Worm (Caenorhabditis elegans) whole organism, midembryonic: ENCODE data around the gene coa-4.

Experiments
- klf-2 ChIP-seq: fragments of 200-800 bp; sonication (Bioruptor generic); conservative IDR thresholded peaks from 2 replicates; pipeline ENCODE4 v1.3.6; 2022; ENCODE audit warnings: missing genetic modification reagents, missing genetic modification characterization, missing compliant biosample characterization
- ref-1 ChIP-seq: fragments of 200-800 bp; sonication (Bioruptor generic); conservative IDR thresholded peaks from 2 replicates; pipeline ENCODE4 v1.3.6; 2022; ENCODE audit warnings: missing genetic modification reagents, missing genetic modification characterization, missing compliant biosample characterization
- ztf-23 ChIP-seq: fragments of 200-800 bp; sonication (Bioruptor generic); IDR thresholded peaks from 2 replicates; pipeline ENCODE4 v1.3.6; 2022; ENCODE audit warnings: missing genetic modification reagents, missing genetic modification characterization, missing compliant biosample characterization

ce11 chrIV:9330755-9331154 is 4.6 kb downstream of the coa-4 start, which contains the start of gene nspg-7.1:
- no peak for TF ChIP-seq ztf-23
- no peak for TF ChIP-seq ref-1
- no peak for TF ChIP-seq klf-2 (GFP tag; lab: Robert Waterston, UW)
